Worm (Caenorhabditis elegans): ENCODE measurements around the gene F56H9.6.

Gene F56H9.6

DNA sequence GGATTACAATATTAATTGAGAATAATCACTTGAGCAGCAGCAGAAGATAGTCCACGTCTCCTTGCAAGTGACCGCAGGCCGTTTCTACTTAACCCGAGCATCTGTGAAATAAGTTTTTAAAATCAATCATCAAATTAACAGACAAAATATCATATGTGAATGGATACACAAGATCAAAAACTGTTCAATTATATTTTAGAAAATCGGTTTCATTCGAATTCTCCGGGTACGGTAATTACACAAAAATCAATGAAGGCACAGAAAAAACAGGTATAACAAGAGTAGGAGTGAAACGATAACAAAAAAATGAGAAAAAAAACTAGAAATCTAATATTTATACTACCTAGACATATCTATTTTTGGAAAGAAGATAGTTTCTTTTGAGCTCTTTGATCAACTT lies 33.4 kb downstream of the F56H9.6 start, which contains the start of gene mma-1:
mma-1 (minus strand) TSS at position 101 of the 400 bp plus-strand sequence.
- TF ChIP-seq unc-62 (GFP tag; optimal IDR thresholded peaks at IDR 0.05), result no peak

DNA sequence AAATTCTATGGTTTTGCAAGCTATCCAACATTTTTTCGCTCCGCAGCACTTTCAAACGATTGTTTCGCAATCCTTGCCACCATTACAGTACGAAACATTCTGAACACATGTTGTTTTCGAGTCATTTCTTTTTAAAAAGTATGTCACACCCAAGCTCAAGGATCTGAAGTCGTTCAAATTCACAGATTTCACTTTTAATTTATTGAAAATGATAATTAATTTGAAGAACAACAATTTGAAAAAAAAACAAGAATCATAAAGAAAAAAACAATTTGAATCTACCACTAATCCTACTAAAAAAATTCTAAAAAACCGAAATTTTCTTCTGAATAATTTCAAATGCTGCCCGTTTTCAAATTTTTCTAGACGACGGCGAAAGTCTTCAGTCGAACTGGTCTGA lies 37.3 kb downstream of the F56H9.6 start, which contains the start of gene C14C10.2:
C14C10.2 (minus strand) TSS at position 101 of the 400 bp plus-strand sequence.
- no peak for TF ChIP-seq unc-62 (GFP tag; optimal IDR thresholded peaks at IDR 0.05)

DNA sequence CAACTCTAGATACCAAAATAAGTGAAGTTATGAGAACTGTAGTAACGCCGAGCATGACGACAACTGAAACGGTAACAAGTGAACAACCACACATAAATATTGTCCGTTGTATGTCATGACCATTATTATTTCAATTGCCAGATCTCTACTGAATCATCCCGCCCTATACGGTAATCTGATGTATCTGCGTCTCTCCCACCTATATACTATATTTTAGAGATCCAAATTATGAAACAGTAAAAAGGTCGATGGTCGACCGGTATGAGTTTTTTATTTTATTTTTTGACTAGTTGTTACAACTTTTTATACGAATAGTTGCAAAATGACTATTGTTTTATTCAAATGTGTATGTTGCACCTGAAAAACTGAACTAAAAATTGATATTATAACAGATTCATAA lies 39.0 kb downstream of the F56H9.6 start, which contains the start of gene ttr-43:
ttr-43 (minus strand) TSS at position 101 of the 400 bp plus-strand sequence.
- TF ChIP-seq unc-62 (GFP tag; optimal IDR thresholded peaks at IDR 0.05), result no peak

DNA sequence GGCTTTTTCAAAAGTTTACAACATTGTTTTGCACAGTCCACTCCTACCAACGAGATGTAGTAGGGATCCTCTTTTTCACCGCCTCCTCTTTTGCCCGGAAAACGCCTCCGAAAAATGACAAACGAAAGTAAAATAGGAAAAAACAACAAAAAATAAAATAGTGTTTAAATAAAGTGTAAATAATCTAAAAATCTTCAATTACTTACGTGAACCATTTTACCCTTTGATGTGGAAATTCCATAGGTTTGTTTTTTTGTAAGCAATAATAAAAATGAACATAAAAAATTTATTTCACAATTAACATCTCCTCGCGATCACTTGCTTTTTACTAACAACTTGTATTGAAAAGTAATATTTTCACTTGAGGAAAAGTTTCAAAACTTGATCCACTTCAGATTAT lies 41.6 kb downstream of the F56H9.6 start, which contains the start of gene C14C10.1:
C14C10.1 (plus strand) TSS at position 301 of the 400 bp plus-strand sequence.
- no peak for TF ChIP-seq unc-62 (GFP tag; optimal IDR thresholded peaks at IDR 0.05)

DNA sequence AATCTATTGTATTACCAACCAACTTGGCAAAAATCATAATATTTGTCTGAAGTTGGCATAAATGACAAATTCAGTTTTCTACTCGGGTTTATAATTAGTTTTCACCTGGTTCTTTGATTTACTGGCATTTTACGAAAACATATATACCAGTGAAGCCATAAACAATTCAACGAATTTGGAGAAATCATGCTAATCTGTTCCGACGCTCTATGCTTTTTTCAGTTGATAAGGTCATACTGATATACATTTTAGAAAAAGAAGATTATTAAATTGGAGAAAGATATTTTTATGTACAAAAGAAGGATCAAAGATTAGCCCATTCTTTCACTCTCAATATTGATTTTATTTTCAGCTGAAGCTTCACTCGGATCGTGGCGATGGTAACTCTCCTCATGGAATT lies 42.9 kb downstream of the F56H9.6 start:
- TF ChIP-seq unc-62 (GFP tag; optimal IDR thresholded peaks at IDR 0.05), result no peak

DNA sequence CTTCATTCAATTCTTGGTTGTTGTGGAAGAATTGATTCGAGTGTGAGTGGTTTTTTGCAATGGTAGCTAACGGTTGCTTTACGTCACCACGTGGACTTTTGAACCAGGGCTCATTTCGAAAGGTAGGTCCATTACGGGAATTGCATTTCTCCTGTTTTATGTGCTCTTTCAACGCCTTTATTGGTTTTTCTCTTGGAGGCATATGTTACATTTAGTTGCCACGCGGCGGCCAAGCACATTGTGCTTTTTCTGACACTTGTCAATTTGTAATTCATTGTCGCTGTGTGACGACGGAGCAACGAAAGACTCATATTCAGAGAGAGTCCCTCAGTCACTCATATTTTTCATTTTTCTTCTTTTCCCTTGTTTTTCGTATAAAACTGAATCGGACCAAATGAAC lies 44.9 kb downstream of the F56H9.6 start:
- TF ChIP-seq unc-62 (GFP tag; optimal IDR thresholded peaks at IDR 0.05), result no peak

DNA sequence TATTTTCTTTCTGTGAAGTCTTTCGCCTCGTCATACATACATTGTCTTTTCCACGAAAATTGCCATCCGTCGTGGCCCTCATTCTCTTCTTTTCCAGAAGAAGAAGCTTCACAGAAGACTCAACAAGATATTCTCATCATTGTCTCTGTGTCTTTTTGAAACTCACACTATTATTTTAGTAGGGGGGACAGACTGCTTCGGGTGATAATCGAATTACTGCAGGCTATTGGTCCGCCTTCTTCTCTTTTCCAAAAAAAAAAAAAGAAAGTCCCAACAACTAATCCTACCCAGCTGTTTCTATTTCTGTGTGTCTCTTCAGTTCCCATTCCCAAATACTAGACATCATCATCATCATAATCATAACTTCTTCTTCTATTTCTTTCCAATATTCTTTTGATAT lies 46.2 kb downstream of the F56H9.6 start:
- TF ChIP-seq unc-62 (GFP tag; optimal IDR thresholded peaks at IDR 0.05), result no peak

DNA sequence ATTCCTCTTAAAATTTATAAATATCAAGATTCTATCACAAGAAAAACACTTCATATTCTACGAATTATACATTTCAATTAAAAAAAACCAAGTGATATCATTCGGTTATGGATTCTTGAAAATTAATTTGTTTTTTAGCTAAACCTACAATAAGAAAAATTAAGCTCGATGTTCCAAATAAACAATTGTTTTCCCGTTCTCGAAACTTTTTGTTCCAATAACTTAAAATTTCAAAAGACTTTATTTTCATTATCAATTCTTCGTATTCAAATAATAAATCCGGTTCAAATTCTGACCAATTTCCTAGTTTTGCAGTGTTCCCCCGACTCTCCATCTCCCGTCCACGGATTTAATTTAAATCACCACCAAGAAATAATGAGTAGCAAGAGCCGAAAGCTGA lies 50.3 kb downstream of the F56H9.6 start, which contains the start of gene E02A10.3:
E02A10.3 (plus strand) TSS at position 301 of the 400 bp plus-strand sequence.
- no peak for TF ChIP-seq unc-62 (GFP tag; optimal IDR thresholded peaks at IDR 0.05)

Data from whole organism, dauer.